Worm (Caenorhabditis elegans) whole organism, young adult: Measurements from ENCODE around the gene spds-1.

Experiments used
- C06A6.2 ChIP-seq: fragments of 200-800 bp; sonication (Bioruptor generic); conservative IDR thresholded peaks from 2 replicates; pipeline ENCODE4 v1.3.6; 2022; ENCODE audit warnings: missing genetic modification characterization, missing compliant biosample characterization
- ama-1 ChIP-seq, 3 experiments: fragments of 150-350 bp in 1 of 3; sonication (generic microtip) in 2 of 3; optimal IDR thresholded peaks; 2 replicates each; lab custom pipeline; 2014 to 2018; ENCODE audit warnings: missing biosample characterization in 2 of 3, missing genetic modification characterization in 2 of 3, missing genetic modification reagents in 2 of 3
- atf-7 ChIP-seq: sonication (generic microtip); optimal IDR thresholded peaks from 2 replicates; lab custom pipeline; 2017; ENCODE audit warnings: mild to moderate bottlenecking, missing genetic modification characterization, missing compliant biosample characterization
- attf-5 ChIP-seq: fragments of 200-800 bp; sonication (Bioruptor generic); optimal IDR thresholded peaks from 2 replicates; lab custom pipeline; 2018; ENCODE audit warnings: mild to moderate bottlenecking, missing genetic modification characterization, missing compliant biosample characterization
- attf-6 ChIP-seq: fragments of 200-800 bp; sonication (Bioruptor generic); IDR thresholded peaks from 2 replicates; pipeline ENCODE4 v1.3.6; 2022; ENCODE audit warnings: missing genetic modification reagents, missing genetic modification characterization, missing compliant biosample characterization
- dpl-1 ChIP-seq: fragments of 150-350 bp; optimal IDR thresholded peaks from 2 replicates; lab custom pipeline; 2014; ENCODE audit warnings: missing biosample characterization, missing genetic modification reagents, missing genetic modification characterization
- ets-4 ChIP-seq: fragments of 200-800 bp; sonication (Bioruptor generic); optimal IDR thresholded peaks from 2 replicates; lab custom pipeline; 2018; ENCODE audit warnings: mild to moderate bottlenecking, missing genetic modification characterization, missing compliant biosample characterization
- lsy-27 ChIP-seq: sonication (generic microtip); optimal IDR thresholded peaks from 2 replicates; lab custom pipeline; 2017; ENCODE audit warnings: missing genetic modification characterization, mild to moderate bottlenecking, missing compliant biosample characterization, antibody characterized with exemption, missing genotype, borderline replicate concordance; ENCODE audit not compliant: insufficient read depth
- mcd-1 ChIP-seq: fragments of 200-800 bp; sonication (Bioruptor generic); IDR thresholded peaks from 2 replicates; pipeline ENCODE4 v1.3.6; 2022; ENCODE audit warnings: missing genetic modification reagents, missing genetic modification characterization, missing compliant biosample characterization
- mxl-1 ChIP-seq: sonication (generic microtip); optimal IDR thresholded peaks from 2 replicates; lab custom pipeline; 2016; ENCODE audit warnings: missing genetic modification characterization, missing compliant biosample characterization
- snpc-4 ChIP-seq, 5 experiments: fragments of 150-350 bp in 1 of 5; sonication (generic microtip) in 4 of 5; optimal IDR thresholded peaks; 2 replicates each; lab custom pipeline; 2014 to 2018; ENCODE audit warnings: missing genetic modification characterization in 5 of 5, missing biosample characterization in 3 of 5, antibody characterized with exemption in 2 of 5, mild to moderate bottlenecking in 2 of 5, missing compliant biosample characterization in 2 of 5, missing genotype in 2 of 5, moderate library complexity in 2 of 5, missing genetic modification reagents in 1 of 5

- TF ChIP-seq mcd-1 (no peak), attf-5 (no peak), dpl-1 (GFP tag; lab: Kevin White, UChicago) (no peak), ama-1 (optimal IDR thresholded peaks at IDR 0.05; lab: Kevin White, UChicago) (no peak), ama-1 (GFP tag; optimal IDR thresholded peaks at IDR 0.05; lab: Kevin White, UChicago) (no peak), attf-6 (GFP tag; lab: Robert Waterston, UW) (no peak), ets-4 (GFP tag; lab: Kevin White, UChicago) (no peak), mxl-1 (no peak), snpc-4 (GFP tag; optimal IDR thresholded peaks at IDR 0.05; lab: Kevin White, UChicago) (no peak), snpc-4 (tag; optimal IDR thresholded peaks at IDR 0.05; lab: Kevin White, UChicago) (no peak), atf-7 (tag; lab: Kevin White, UChicago) (no peak), lsy-27 (tag; lab: Kevin White, UChicago) (no peak), C06A6.2 (no peak)
Measured at ce11 chrII:12818488-12818887, 11.8 kb downstream of the spds-1 start, which contains the start of gene Y46G5A.22.
